Worm (Caenorhabditis elegans): ENCODE results near the gene aak-1.

DNA sequence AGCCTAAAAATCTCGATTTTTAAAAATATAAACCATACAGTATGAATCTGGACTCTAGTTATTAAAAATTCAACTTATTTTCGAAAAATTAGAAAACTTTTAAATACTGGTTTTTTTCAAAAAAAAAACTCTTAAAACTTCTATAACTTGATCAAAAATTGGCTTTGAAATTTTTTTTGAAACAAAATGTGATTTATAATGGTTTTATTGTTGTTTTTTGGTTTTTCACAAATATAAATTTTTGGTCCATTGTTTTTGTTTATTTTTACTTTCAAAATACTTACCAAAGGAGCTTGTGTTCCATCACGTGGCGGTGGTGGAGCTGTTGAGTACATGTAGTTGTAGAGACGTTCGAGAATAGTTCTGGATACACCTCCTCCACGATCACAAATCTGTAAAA, 22.6 kb downstream of the aak-1 start:
- no peak for TF ChIP-seq klf-2 (GFP tag; conservative IDR thresholded peaks at IDR 0.05)
- TF ChIP-seq cog-1 (tag; optimal IDR thresholded peaks at IDR 0.05) = no peak
- TF ChIP-seq ref-1 (GFP tag; conservative IDR thresholded peaks at IDR 0.05) = no peak
- no peak for TF ChIP-seq flt-1 (GFP tag; IDR thresholded peaks at IDR 0.05)
- TF ChIP-seq med-1 (GFP tag; optimal IDR thresholded peaks at IDR 0.05; ENCODE audit: insufficient read depth) = no peak
- TF ChIP-seq T22C8.4 (GFP tag; IDR thresholded peaks at IDR 0.05) = no peak
- no peak for TF ChIP-seq tab-1 (GFP tag; IDR thresholded peaks at IDR 0.05)
